Fruit fly (Drosophila melanogaster) S2 (cell line): ENCODE data around the gene CG3679.

ENCODE experiments used
- CG8478 ChIP-seq: fragments of >200 bp; optimal IDR thresholded peaks from 2 replicates; lab custom pipeline; 2018
- CTCF ChIP-seq, 2 experiments: fragments of >200 bp; optimal IDR thresholded peaks; 2 replicates each; lab custom pipeline; 2018

- TF ChIP-seq CG8478 (lab: Kevin White, UChicago) (no peak), CTCF (optimal IDR thresholded peaks at IDR 0.05; lab: Kevin White, UChicago) (no peak)
These were observed 27.0 kb downstream of the CG3679 start, which contains the start of gene CG9919 for dm6 chrX:16330659-16331058.
